Worm (Caenorhabditis elegans) whole organism, L1 larva: ENCODE results near the gene F58F9.8.
A peak's percentile ranks its signal among the peaks of the same experiment; 100 is the strongest.

Experiments used
- C16A3.4 ChIP-seq: fragments of 150-350 bp; optimal IDR thresholded peaks from 2 replicates; lab custom pipeline; 2014; ENCODE audit warnings: missing biosample characterization, missing genetic modification characterization
- C34B4.2 ChIP-seq: sonication (generic microtip); optimal IDR thresholded peaks from 2 replicates; lab custom pipeline; 2017; ENCODE audit warnings: mild to moderate bottlenecking, missing genetic modification characterization, missing compliant biosample characterization
- alr-1 ChIP-seq: fragments of 200-800 bp; sonication (Bioruptor generic); optimal IDR thresholded peaks from 2 replicates; lab custom pipeline; 2018; ENCODE audit warnings: borderline replicate concordance, mild to moderate bottlenecking, missing genetic modification characterization, missing compliant biosample characterization
- aly-2 ChIP-seq: fragments of 150-350 bp; optimal IDR thresholded peaks from 2 replicates; lab custom pipeline; 2014; ENCODE audit warnings: missing biosample characterization, missing genetic modification characterization
- ama-1 ChIP-seq: fragments of 150-350 bp; optimal IDR thresholded peaks from 2 replicates; lab custom pipeline; 2014
- blmp-1 ChIP-seq: fragments of 150-350 bp; optimal IDR thresholded peaks from 2 replicates; lab custom pipeline; 2014; ENCODE audit warnings: missing biosample characterization, missing genetic modification characterization
- ceh-8 ChIP-seq: fragments of 200-800 bp; sonication (Bioruptor generic); optimal IDR thresholded peaks from 2 replicates; lab custom pipeline; 2018; ENCODE audit warnings: mild to moderate bottlenecking, missing genetic modification characterization, moderate library complexity, missing compliant biosample characterization
- ceh-82 ChIP-seq, 3 experiments: fragments of 150-350 bp in 1 of 3; sonication (generic microtip) in 2 of 3; optimal IDR thresholded peaks; 2 replicates each; lab custom pipeline; 2014 to 2017; ENCODE audit warnings: missing biosample characterization in 3 of 3, missing genetic modification characterization in 3 of 3
- dpl-1 ChIP-seq, 3 experiments: fragments of 150-350 bp in 2 of 3; sonication (generic microtip) in 1 of 3; optimal IDR thresholded peaks; 2 replicates each; lab custom pipeline; 2014 to 2017; ENCODE audit warnings: missing biosample characterization in 3 of 3, missing genetic modification characterization in 3 of 3, missing genetic modification reagents in 3 of 3
- efl-1 ChIP-seq, 4 experiments: fragments of 150-350 bp; optimal IDR thresholded peaks in 3 of 4; peaks in 1 of 4; 1 replicate in 1 of 4; 2 replicates in 3 of 4; lab custom pipeline; 2014; ENCODE audit warnings: missing biosample characterization in 2 of 4, missing genetic modification characterization in 2 of 4, missing genetic modification reagents in 2 of 4
- efl-3 ChIP-seq: fragments of 200-800 bp; sonication (Bioruptor generic); optimal IDR thresholded peaks from 2 replicates; lab custom pipeline; 2018; ENCODE audit warnings: mild to moderate bottlenecking, missing genetic modification characterization, missing compliant biosample characterization
- egl-13 ChIP-seq: sonication (generic microtip); optimal IDR thresholded peaks from 2 replicates; lab custom pipeline; 2016; ENCODE audit warnings: missing genotype, missing genetic modification reagents, missing genetic modification characterization, missing compliant biosample characterization
- egl-27 ChIP-seq, 2 experiments: fragments of 150-350 bp in 1 of 2; sonication (generic microtip); optimal IDR thresholded peaks; 3 replicates each; lab custom pipeline; 2017 to 2018; ENCODE audit warnings: missing biosample characterization in 2 of 2, missing genetic modification characterization in 2 of 2, missing genetic modification reagents in 2 of 2
- elt-2 ChIP-seq: sonication (generic microtip); optimal IDR thresholded peaks from 2 replicates; lab custom pipeline; 2016; ENCODE audit warnings: missing genetic modification characterization, mild to moderate bottlenecking, inconsistent platforms, missing compliant biosample characterization, missing genetic modification reagents
- elt-3 ChIP-seq, 6 experiments: fragments of 150-350 bp in 1 of 6; sonication (generic microtip); optimal IDR thresholded peaks; 2 replicates each; lab custom pipeline; 2017 to 2018; ENCODE audit warnings: missing biosample characterization in 6 of 6, missing genetic modification characterization in 6 of 6, inconsistent platforms in 1 of 6
- ets-5 ChIP-seq: fragments of 200-800 bp; sonication (Bioruptor generic); IDR thresholded peaks from 2 replicates; pipeline ENCODE4 v1.3.6; 2022; ENCODE audit warnings: missing genetic modification characterization, missing compliant biosample characterization
- fkh-8 ChIP-seq: sonication (generic microtip); optimal IDR thresholded peaks from 2 replicates; lab custom pipeline; 2016; ENCODE audit warnings: mild to moderate bottlenecking, missing genetic modification characterization, missing compliant biosample characterization
- grh-1 ChIP-seq: fragments of 200-800 bp; sonication (Bioruptor generic); IDR thresholded peaks from 2 replicates; pipeline ENCODE4 v1.3.6; 2022; ENCODE audit warnings: missing genetic modification reagents, missing genetic modification characterization, missing compliant biosample characterization
- hpl-2 ChIP-seq: fragments of 150-350 bp; optimal IDR thresholded peaks from 2 replicates; lab custom pipeline; 2014; ENCODE audit warnings: missing biosample characterization, missing genetic modification reagents, missing genetic modification characterization
- lin-15B ChIP-seq: fragments of 150-350 bp; sonication (generic microtip); optimal IDR thresholded peaks from 3 replicates; lab custom pipeline; 2014; ENCODE audit warnings: missing biosample characterization, missing genetic modification characterization
- lin-35 ChIP-seq, 2 experiments: fragments of 150-350 bp; optimal IDR thresholded peaks; 2 replicates each; lab custom pipeline; 2014; ENCODE audit warnings: missing biosample characterization in 2 of 2, missing genetic modification characterization in 2 of 2, missing genetic modification reagents in 2 of 2
- lir-3 ChIP-seq: sonication (generic microtip); optimal IDR thresholded peaks from 2 replicates; lab custom pipeline; 2016; ENCODE audit warnings: mild to moderate bottlenecking, missing genetic modification characterization, moderate library complexity, missing compliant biosample characterization; ENCODE audit not compliant: poor library complexity
- lsy-2 ChIP-seq, 2 experiments: fragments of 150-350 bp; optimal IDR thresholded peaks; 2 replicates each; lab custom pipeline; 2014; ENCODE audit warnings: missing biosample characterization in 2 of 2, missing genetic modification characterization in 2 of 2
- mep-1 ChIP-seq: fragments of 150-350 bp; optimal IDR thresholded peaks from 2 replicates; lab custom pipeline; 2014; ENCODE audit warnings: missing biosample characterization, missing genetic modification characterization
- nhr-12 ChIP-seq: sonication (generic microtip); optimal IDR thresholded peaks from 2 replicates; lab custom pipeline; 2017; ENCODE audit warnings: missing biosample characterization, missing genetic modification characterization
- nhr-19 ChIP-seq: fragments of 200-800 bp; sonication (Bioruptor generic); conservative IDR thresholded peaks from 2 replicates; pipeline ENCODE4 v1.3.6; 2022; ENCODE audit warnings: missing genetic modification characterization, missing compliant biosample characterization
- nhr-20 ChIP-seq: sonication (generic microtip); optimal IDR thresholded peaks from 2 replicates; lab custom pipeline; 2016; ENCODE audit warnings: mild to moderate bottlenecking, missing genetic modification characterization, missing compliant biosample characterization
- nhr-71 ChIP-seq: sonication (generic microtip); optimal IDR thresholded peaks from 2 replicates; lab custom pipeline; 2016; ENCODE audit warnings: mild to moderate bottlenecking, missing genetic modification characterization, moderate library complexity, missing compliant biosample characterization
- nhr-76 ChIP-seq: sonication (generic microtip); optimal IDR thresholded peaks from 2 replicates; lab custom pipeline; 2017; ENCODE audit warnings: missing biosample characterization, missing genetic modification characterization
- nhr-85 ChIP-seq: sonication (generic microtip); peaks from one replicate; lab custom pipeline; 2016; ENCODE audit warnings: missing genetic modification characterization, inconsistent platforms, missing compliant biosample characterization
- pax-3 ChIP-seq: fragments of 200-800 bp; sonication (Bioruptor generic); optimal IDR thresholded peaks from 2 replicates; lab custom pipeline; 2018; ENCODE audit warnings: mild to moderate bottlenecking, missing genetic modification characterization, moderate library complexity, missing compliant biosample characterization
- pqm-1 ChIP-seq: sonication (generic microtip); optimal IDR thresholded peaks from 3 replicates; lab custom pipeline; 2017; ENCODE audit warnings: missing biosample characterization, missing genetic modification characterization
- skn-1 ChIP-seq: fragments of 150-350 bp; optimal IDR thresholded peaks from 2 replicates; lab custom pipeline; 2014; ENCODE audit warnings: missing biosample characterization, missing genetic modification characterization
- snu-23 ChIP-seq: sonication (generic microtip); optimal IDR thresholded peaks from 2 replicates; lab custom pipeline; 2016; ENCODE audit warnings: missing genetic modification characterization, missing compliant biosample characterization
- swsn-7 ChIP-seq: sonication (generic microtip); optimal IDR thresholded peaks from 2 replicates; lab custom pipeline; 2016; ENCODE audit warnings: missing genetic modification characterization, missing compliant biosample characterization
- tbx-2 ChIP-seq: sonication (generic microtip); optimal IDR thresholded peaks from 2 replicates; lab custom pipeline; 2016; ENCODE audit warnings: missing genetic modification characterization, missing compliant biosample characterization
- unc-130 ChIP-seq: fragments of 150-350 bp; optimal IDR thresholded peaks from 2 replicates; lab custom pipeline; 2017; ENCODE audit warnings: missing biosample characterization, missing genetic modification characterization, inconsistent platforms
- unc-86 ChIP-seq: sonication (generic microtip); optimal IDR thresholded peaks from 2 replicates; lab custom pipeline; 2016; ENCODE audit warnings: missing genetic modification characterization, missing compliant biosample characterization
- xbp-1 ChIP-seq: sonication (generic microtip); optimal IDR thresholded peaks from 2 replicates; lab custom pipeline; 2016; ENCODE audit warnings: missing genetic modification characterization, missing compliant biosample characterization
- zip-4 ChIP-seq: fragments of 200-800 bp; sonication (Bioruptor generic); optimal IDR thresholded peaks from 2 replicates; lab custom pipeline; 2018; ENCODE audit warnings: mild to moderate bottlenecking, missing genetic modification characterization, moderate library complexity, missing compliant biosample characterization

F58F9.8 gene

ce11 chrIV:6230560-6231073, 7.4 kb upstream of the F58F9.8 start, which contains the start of gene F58F9.4:
TSS of gene F58F9.4 (plus strand) at chrIV:6231023.
- TF ChIP-seq snu-23 (GFP tag; lab: Kevin White, UChicago) (no peak), elt-3 (tag; optimal IDR thresholded peaks at IDR 0.05; lab: Kevin White, UChicago) (no peak), mep-1 (tag; lab: Kevin White, UChicago) (no peak), efl-1 (optimal IDR thresholded peaks at IDR 0.05; lab: Kevin White, UChicago) (no peak), efl-1 (GFP tag; optimal IDR thresholded peaks at IDR 0.05 in 1 of 2; lab: Kevin White, UChicago) (no peak), C34B4.2 (tag; lab: Kevin White, UChicago) (no peak), nhr-19 (GFP tag; lab: Robert Waterston, UW) (no peak), aly-2 (no peak), dpl-1 (GFP tag; optimal IDR thresholded peaks at IDR 0.05; lab: Kevin White, UChicago) (no peak), efl-3 (GFP tag; lab: Kevin White, UChicago) (no peak), unc-86 (no peak), swsn-7 (no peak), lin-15B (tag; lab: Kevin White, UChicago) (no peak), nhr-20 (no peak), pax-3 (tag; lab: Kevin White, UChicago) (no peak), zip-4 (GFP tag; lab: Kevin White, UChicago) (no peak), tbx-2 (tag; lab: Kevin White, UChicago) (no peak)
- TF ChIP-seq, all 84 proteins: peak for 0

ce11 chrIV:6232769-6233290, 5.1 kb upstream of the F58F9.8 start, which contains the start of gene F58F9.3:
TSS of gene F58F9.3 (plus strand) at chrIV:6233240.
- TF ChIP-seq alr-1 (tag; lab: Kevin White, UChicago) (no peak), elt-2 (tag; lab: Kevin White, UChicago) (peak; percentile 1), ceh-82 (tag; optimal IDR thresholded peaks at IDR 0.05; lab: Kevin White, UChicago) (no peak), fkh-8 (tag; lab: Kevin White, UChicago) (no peak)

- TF ChIP-seq lir-3 (tag; lab: Kevin White, UChicago) (no peak), xbp-1 (no peak), nhr-76 (tag; lab: Kevin White, UChicago) (no peak), egl-27 (tag; optimal IDR thresholded peaks at IDR 0.05; lab: Kevin White, UChicago) (no peak), ama-1 (no peak), hpl-2 (GFP tag; lab: Kevin White, UChicago) (no peak), efl-3 (GFP tag; lab: Kevin White, UChicago) (no peak), ets-5 (no peak), nhr-12 (no peak), alr-1 (tag; lab: Kevin White, UChicago) (no peak), tbx-2 (tag; lab: Kevin White, UChicago) (no peak), grh-1 (GFP tag; lab: Robert Waterston, UW) (no peak), skn-1 (tag; lab: Kevin White, UChicago) (no peak), egl-13 (no peak)
These were observed 2.0 kb downstream of the F58F9.8 start, which contains the start of gene F58F9.9 for ce11 chrIV:6239993-6240392. TSS of gene F58F9.9 (plus strand) at chrIV:6240293.

ce11 chrIV:6248486-6248885, 10.5 kb downstream of the F58F9.8 start, which contains the start of gene acox-3:
TSS of gene acox-3 (minus strand) at chrIV:6248492.
- TF ChIP-seq ceh-8 (GFP tag; lab: Kevin White, UChicago) (no peak), lsy-2 (tag; optimal IDR thresholded peaks at IDR 0.05; lab: Kevin White, UChicago) (peak in 1 of 2 experiments; percentile 7), elt-2 (tag; lab: Kevin White, UChicago) (peak; percentile 54), unc-130 (tag; lab: Kevin White, UChicago) (no peak), nhr-71 (tag; lab: Kevin White, UChicago) (peak; percentile 33), blmp-1 (tag; lab: Kevin White, UChicago) (peak; percentile 43), nhr-85 (tag; lab: Kevin White, UChicago) (peak; percentile 27), dpl-1 (GFP tag; optimal IDR thresholded peaks at IDR 0.05; lab: Kevin White, UChicago) (peak in 1 of 3 experiments; percentile 5), lin-35 (GFP tag; optimal IDR thresholded peaks at IDR 0.05; lab: Kevin White, UChicago) (peak in 1 of 2 experiments; percentile 52), elt-3 (tag; optimal IDR thresholded peaks at IDR 0.05; lab: Kevin White, UChicago) (peak in 2 of 6 experiments; percentile 54 to 55), pqm-1 (tag; lab: Kevin White, UChicago) (no peak), C16A3.4 (tag; lab: Kevin White, UChicago) (no peak), nhr-20 (peak; percentile 92)
